Fruit fly (Drosophila melanogaster): ENCODE data around the gene CG15186.

DNA sequence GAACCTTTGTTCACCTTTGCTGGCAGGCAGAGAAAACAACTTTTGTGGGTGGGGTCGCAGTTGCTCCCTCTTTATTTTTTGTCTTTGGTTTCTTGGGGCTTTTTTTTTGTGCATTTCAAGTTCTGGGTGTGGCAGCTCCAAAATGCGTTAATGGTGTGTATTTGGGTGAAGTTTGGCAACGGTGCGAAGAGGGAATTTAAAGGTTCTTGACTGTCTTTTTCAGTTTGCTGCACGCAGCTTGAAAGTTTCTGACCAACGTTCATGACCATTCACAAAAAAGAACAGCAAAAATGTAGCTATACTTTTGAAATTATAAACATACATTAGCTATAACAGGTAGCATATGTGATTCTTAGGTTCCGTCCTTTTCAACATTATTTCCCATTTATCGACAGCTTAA lies 45.8 kb upstream of the CG15186 start:
- TF ChIP-seq jim (GFP tag; optimal IDR thresholded peaks at IDR 0.05): no peak
- TF ChIP-seq usp (GFP tag; optimal IDR thresholded peaks at IDR 0.05): no peak
- no peak for TF ChIP-seq Dfd (GFP tag; optimal IDR thresholded peaks at IDR 0.05)
- TF ChIP-seq CG32264 (GFP tag; optimal IDR thresholded peaks at IDR 0.05): no peak
- no peak for TF ChIP-seq lola (GFP tag; optimal IDR thresholded peaks at IDR 0.05)
- no peak for TF ChIP-seq HLH106 (tag; optimal IDR thresholded peaks at IDR 0.05)
- TF ChIP-seq pan (optimal IDR thresholded peaks at IDR 0.05): no peak
- no peak for TF ChIP-seq brk (GFP tag; optimal IDR thresholded peaks at IDR 0.05)
- no peak for TF ChIP-seq psq (GFP tag; optimal IDR thresholded peaks at IDR 0.05)
- no peak for TF ChIP-seq Abd-B (GFP tag; optimal IDR thresholded peaks at IDR 0.05)
- no peak for TF ChIP-seq Hnf4 (GFP tag; optimal IDR thresholded peaks at IDR 0.05)
- TF ChIP-seq Rel (GFP tag; optimal IDR thresholded peaks at IDR 0.05): no peak
- TF ChIP-seq Rel (tag; optimal IDR thresholded peaks at IDR 0.05): no peak
- TF ChIP-seq fru (GFP tag; optimal IDR thresholded peaks at IDR 0.05): no peak
- no peak for TF ChIP-seq Sp1 (GFP tag; optimal IDR thresholded peaks at IDR 0.05)

Measured in whole organism, wandering third instar larva.